Worm (Caenorhabditis elegans) whole organism, late embryonic: ENCODE results near the gene patr-1.
A peak's percentile ranks its signal among the peaks of the same experiment; 100 is the strongest.

Experiments used
- C08G9.2 ChIP-seq: sonication (generic microtip); optimal IDR thresholded peaks from 2 replicates; lab custom pipeline; 2016; ENCODE audit warnings: mild to moderate bottlenecking, missing genetic modification characterization, moderate library complexity, missing compliant biosample characterization
- C38D4.7 ChIP-seq: fragments of 200-800 bp; sonication (Bioruptor generic); optimal IDR thresholded peaks from 2 replicates; lab custom pipeline; 2018; ENCODE audit warnings: mild to moderate bottlenecking, missing genetic modification characterization, moderate library complexity, missing compliant biosample characterization
- K02D7.2 ChIP-seq: sonication (generic microtip); optimal IDR thresholded peaks from 2 replicates; lab custom pipeline; 2017; ENCODE audit warnings: mild to moderate bottlenecking, missing genetic modification characterization, missing compliant biosample characterization
- K09A11.1 ChIP-seq: sonication (generic microtip); optimal IDR thresholded peaks from 2 replicates; lab custom pipeline; 2017; ENCODE audit warnings: antibody characterized with exemption, mild to moderate bottlenecking, missing genetic modification characterization, missing compliant biosample characterization; ENCODE audit not compliant: insufficient read depth
- T23F11.4 ChIP-seq: fragments of 200-800 bp; sonication (Bioruptor generic); optimal IDR thresholded peaks from 2 replicates; lab custom pipeline; 2018; ENCODE audit warnings: mild to moderate bottlenecking, missing genetic modification characterization, missing compliant biosample characterization
- Y22D7AL.16 ChIP-seq: sonication (generic microtip); optimal IDR thresholded peaks from 2 replicates; lab custom pipeline; 2016; ENCODE audit warnings: missing genetic modification characterization, missing compliant biosample characterization
- ahr-1 ChIP-seq: sonication (generic microtip); optimal IDR thresholded peaks from 2 replicates; lab custom pipeline; 2016; ENCODE audit warnings: missing genetic modification characterization, missing compliant biosample characterization
- ceh-18 ChIP-seq: sonication (generic microtip); optimal IDR thresholded peaks from 2 replicates; lab custom pipeline; 2016; ENCODE audit warnings: missing genetic modification characterization, missing compliant biosample characterization
- ceh-19 ChIP-seq: fragments of 200-800 bp; sonication (Bioruptor generic); optimal IDR thresholded peaks from 2 replicates; lab custom pipeline; 2018; ENCODE audit warnings: mild to moderate bottlenecking, missing genetic modification characterization, missing compliant biosample characterization
- ceh-2 ChIP-seq: sonication (generic microtip); optimal IDR thresholded peaks from 2 replicates; lab custom pipeline; 2016; ENCODE audit warnings: missing genotype, missing genetic modification characterization, missing compliant biosample characterization
- ceh-22 ChIP-seq: sonication (generic microtip); optimal IDR thresholded peaks from 2 replicates; lab custom pipeline; 2017; ENCODE audit warnings: missing biosample characterization, missing genetic modification characterization
- ceh-24 ChIP-seq: sonication (generic microtip); optimal IDR thresholded peaks from 2 replicates; lab custom pipeline; 2016; ENCODE audit warnings: mild to moderate bottlenecking, missing genetic modification characterization, missing compliant biosample characterization
- ceh-30 ChIP-seq: fragments of 150-350 bp; optimal IDR thresholded peaks from 2 replicates; lab custom pipeline; 2014; ENCODE audit warnings: missing biosample characterization, missing genetic modification characterization
- ceh-31 ChIP-seq: sonication (generic microtip); optimal IDR thresholded peaks from 2 replicates; lab custom pipeline; 2016; ENCODE audit warnings: missing genetic modification characterization, missing compliant biosample characterization
- ceh-48 ChIP-seq: sonication (generic microtip); optimal IDR thresholded peaks from 2 replicates; lab custom pipeline; 2016; ENCODE audit warnings: missing genetic modification characterization, inconsistent platforms, missing compliant biosample characterization
- ceh-6 ChIP-seq: fragments of 200-800 bp; sonication (Bioruptor generic); optimal IDR thresholded peaks from 2 replicates; lab custom pipeline; 2018; ENCODE audit warnings: mild to moderate bottlenecking, missing genetic modification characterization, missing compliant biosample characterization
- che-1 ChIP-seq: sonication (generic microtip); optimal IDR thresholded peaks from 2 replicates; lab custom pipeline; 2016; ENCODE audit warnings: mild to moderate bottlenecking, missing genetic modification characterization, missing compliant biosample characterization
- dve-1 ChIP-seq: sonication (generic microtip); optimal IDR thresholded peaks from 2 replicates; lab custom pipeline; 2017; ENCODE audit warnings: antibody characterized with exemption, mild to moderate bottlenecking, missing genetic modification characterization, missing compliant biosample characterization
- elt-2 ChIP-seq: sonication (generic microtip); optimal IDR thresholded peaks from 2 replicates; lab custom pipeline; 2016; ENCODE audit warnings: missing genetic modification reagents, missing genetic modification characterization, missing compliant biosample characterization
- fax-1 ChIP-seq: sonication (generic microtip); optimal IDR thresholded peaks from 2 replicates; lab custom pipeline; 2016; ENCODE audit warnings: missing genotype, missing genetic modification characterization, missing compliant biosample characterization
- fkh-10 ChIP-seq: fragments of 150-350 bp; optimal IDR thresholded peaks from 2 replicates; lab custom pipeline; 2014; ENCODE audit warnings: missing biosample characterization, missing genetic modification reagents, missing genetic modification characterization
- fkh-6 ChIP-seq: sonication (generic microtip); optimal IDR thresholded peaks from 2 replicates; lab custom pipeline; 2016; ENCODE audit warnings: missing genetic modification characterization, missing compliant biosample characterization
- hlh-13 ChIP-seq: fragments of 200-800 bp; sonication (Bioruptor generic); optimal IDR thresholded peaks from 2 replicates; lab custom pipeline; 2018; ENCODE audit warnings: mild to moderate bottlenecking, missing genetic modification characterization, missing compliant biosample characterization
- hlh-30 ChIP-seq: sonication (generic microtip); optimal IDR thresholded peaks from 2 replicates; lab custom pipeline; 2017; ENCODE audit warnings: antibody characterized with exemption, missing genetic modification characterization, missing compliant biosample characterization; ENCODE audit not compliant: insufficient read depth
- hlh-6 ChIP-seq: sonication (generic microtip); optimal IDR thresholded peaks from 2 replicates; lab custom pipeline; 2016; ENCODE audit warnings: missing genotype, missing genetic modification characterization, missing compliant biosample characterization
- hlh-8 ChIP-seq: sonication (generic microtip); optimal IDR thresholded peaks from 2 replicates; lab custom pipeline; 2016; ENCODE audit warnings: missing genotype, missing genetic modification characterization, missing compliant biosample characterization
- madf-2 ChIP-seq: sonication (generic microtip); optimal IDR thresholded peaks from 2 replicates; lab custom pipeline; 2017; ENCODE audit warnings: missing genetic modification characterization, missing compliant biosample characterization
- nfya-1 ChIP-seq: sonication (generic microtip); optimal IDR thresholded peaks from 2 replicates; lab custom pipeline; 2017; ENCODE audit warnings: missing genetic modification characterization, mild to moderate bottlenecking, missing compliant biosample characterization, antibody characterized with exemption, moderate library complexity
- nhr-11 ChIP-seq: fragments of 150-350 bp; optimal IDR thresholded peaks from 2 replicates; lab custom pipeline; 2014; ENCODE audit warnings: missing biosample characterization, missing genetic modification characterization
- nhr-232 ChIP-seq: sonication (generic microtip); optimal IDR thresholded peaks from 2 replicates; lab custom pipeline; 2016; ENCODE audit warnings: missing genetic modification characterization, missing compliant biosample characterization
- npax-4 ChIP-seq: sonication (generic microtip); optimal IDR thresholded peaks from 2 replicates; lab custom pipeline; 2016; ENCODE audit warnings: missing genetic modification characterization, missing compliant biosample characterization
- odd-2 ChIP-seq: sonication (generic microtip); optimal IDR thresholded peaks from 2 replicates; lab custom pipeline; 2017; ENCODE audit warnings: antibody characterized with exemption, mild to moderate bottlenecking, missing genetic modification characterization, missing compliant biosample characterization
- pag-3 ChIP-seq: sonication (generic microtip); optimal IDR thresholded peaks from 2 replicates; lab custom pipeline; 2016; ENCODE audit warnings: missing compliant biosample characterization, missing genetic modification characterization, borderline replicate concordance
- pha-2 ChIP-seq: sonication (generic microtip); optimal IDR thresholded peaks from 2 replicates; lab custom pipeline; 2017; ENCODE audit warnings: mild to moderate bottlenecking, missing genetic modification characterization, missing compliant biosample characterization
- pqm-1 ChIP-seq: sonication (generic microtip); optimal IDR thresholded peaks from 2 replicates; lab custom pipeline; 2016; ENCODE audit warnings: missing genetic modification characterization, missing compliant biosample characterization
- pros-1 ChIP-seq: fragments of 150-350 bp; optimal IDR thresholded peaks from 2 replicates; lab custom pipeline; 2014; ENCODE audit warnings: missing biosample characterization, missing genetic modification reagents, missing genetic modification characterization
- ref-2 ChIP-seq: sonication (generic microtip); optimal IDR thresholded peaks from 2 replicates; lab custom pipeline; 2016; ENCODE audit warnings: missing genetic modification characterization, missing compliant biosample characterization
- sox-4 ChIP-seq: sonication (generic microtip); optimal IDR thresholded peaks from 2 replicates; lab custom pipeline; 2017; ENCODE audit warnings: mild to moderate bottlenecking, missing genetic modification characterization, inconsistent platforms, missing compliant biosample characterization
- tbx-7 ChIP-seq: sonication (generic microtip); optimal IDR thresholded peaks from 2 replicates; lab custom pipeline; 2016; ENCODE audit warnings: missing genotype, missing genetic modification characterization, missing compliant biosample characterization
- ttx-3 ChIP-seq: sonication (generic microtip); optimal IDR thresholded peaks from 2 replicates; lab custom pipeline; 2016; ENCODE audit warnings: missing genetic modification reagents, missing genetic modification characterization, missing compliant biosample characterization
- unc-3 ChIP-seq, 2 experiments: fragments of 200-800 bp in 1 of 2; sonication (Bioruptor generic) in 1 of 2; sonication (generic microtip) in 1 of 2; conservative IDR thresholded peaks in 1 of 2; optimal IDR thresholded peaks in 1 of 2; 2 replicates each; pipeline versions ENCODE4 v1.3.6 to Lab custom; 2016 to 2022; ENCODE audit warnings: missing compliant biosample characterization in 2 of 2, missing genetic modification characterization in 2 of 2, missing genetic modification reagents in 1 of 2
- unc-42 ChIP-seq: sonication (generic microtip); optimal IDR thresholded peaks from 2 replicates; lab custom pipeline; 2016; ENCODE audit warnings: missing genotype, missing genetic modification characterization, missing compliant biosample characterization
- unc-55 ChIP-seq: sonication (generic microtip); optimal IDR thresholded peaks from 2 replicates; lab custom pipeline; 2017; ENCODE audit warnings: missing biosample characterization, missing genetic modification reagents, missing genetic modification characterization
- unc-86 ChIP-seq: sonication (generic microtip); optimal IDR thresholded peaks from 2 replicates; lab custom pipeline; 2016; ENCODE audit warnings: missing genetic modification characterization, missing compliant biosample characterization
- zip-5 ChIP-seq: sonication (generic microtip); optimal IDR thresholded peaks from 2 replicates; lab custom pipeline; 2016; ENCODE audit warnings: missing genetic modification characterization, missing compliant biosample characterization

patr-1 gene

ce11 chrII:11749490-11750172 lies 28.1 kb downstream of the patr-1 start (continued):
- TF ChIP-seq ceh-6 (GFP tag; lab: Kevin White, UChicago): peak; percentile 25
- TF ChIP-seq che-1 (tag; lab: Kevin White, UChicago): peak; percentile 4
- TF ChIP-seq hlh-13 (GFP tag; lab: Kevin White, UChicago): no peak
- no peak for TF ChIP-seq madf-2 (tag; lab: Kevin White, UChicago)
- peak; percentile 93 for TF ChIP-seq ceh-48 (tag; lab: Kevin White, UChicago)
- TF ChIP-seq fkh-6 (tag; lab: Kevin White, UChicago): peak; percentile 30
- peak; percentile 84 for TF ChIP-seq unc-42 (tag; lab: Kevin White, UChicago)
- TF ChIP-seq fax-1 (tag; lab: Kevin White, UChicago): peak; percentile 48
- TF ChIP-seq hlh-30 (tag; lab: Kevin White, UChicago): peak; percentile 68
- peak; percentile 35 for TF ChIP-seq elt-2 (tag; lab: Kevin White, UChicago)
- TF ChIP-seq ceh-22 (tag; lab: Kevin White, UChicago): peak; percentile 53
- peak; percentile 5 for TF ChIP-seq T23F11.4
- peak; percentile 44 for TF ChIP-seq unc-86 (tag; lab: Kevin White, UChicago)
- TF ChIP-seq K09A11.1 (tag; lab: Kevin White, UChicago): no peak
- no peak for TF ChIP-seq K02D7.2 (tag; lab: Kevin White, UChicago)
- peak; percentile 94 for TF ChIP-seq ceh-31
- no peak for TF ChIP-seq sox-4 (tag; lab: Kevin White, UChicago)
- no peak for TF ChIP-seq ttx-3 (tag; lab: Kevin White, UChicago)
- peak; percentile 61 for TF ChIP-seq pha-2 (tag; lab: Kevin White, UChicago)
- TF ChIP-seq hlh-6 (tag; lab: Kevin White, UChicago): no peak
- TF ChIP-seq ceh-18: peak; percentile 99
- no peak for TF ChIP-seq pag-3
- peak; percentile 55 for TF ChIP-seq ceh-2 (tag; lab: Kevin White, UChicago)
- TF ChIP-seq ceh-19: peak; percentile 68
- TF ChIP-seq ahr-1 (tag; lab: Kevin White, UChicago): peak; percentile 20
- TF ChIP-seq nhr-11: no peak
- TF ChIP-seq npax-4 (tag; lab: Kevin White, UChicago): no peak
- no peak for TF ChIP-seq odd-2
- TF ChIP-seq hlh-8: peak; percentile 74
- TF ChIP-seq Y22D7AL.16 (tag; lab: Kevin White, UChicago): no peak
- TF ChIP-seq nhr-232: no peak
- TF ChIP-seq unc-55 (GFP tag; lab: Kevin White, UChicago): peak; percentile 80
- no peak for TF ChIP-seq C38D4.7
- no peak for TF ChIP-seq fkh-10 (GFP tag; lab: Kevin White, UChicago)
- TF ChIP-seq pros-1: peak; percentile 69
- peak; percentile 99 for TF ChIP-seq nfya-1
- peak; percentile 89 for TF ChIP-seq ref-2 (tag; lab: Kevin White, UChicago)
- TF ChIP-seq C08G9.2: peak; percentile 55
- TF ChIP-seq unc-3 (GFP tag; conservative IDR thresholded peaks at IDR 0.05; lab: Robert Waterston, UW): no peak
- TF ChIP-seq unc-3 (tag; optimal IDR thresholded peaks at IDR 0.05; lab: Kevin White, UChicago): peak; percentile 70
- TF ChIP-seq dve-1 (tag; lab: Kevin White, UChicago): peak; percentile 77
- TF ChIP-seq ceh-30 (tag; lab: Kevin White, UChicago): peak; percentile 35
- TF ChIP-seq pqm-1 (tag; lab: Kevin White, UChicago): peak; percentile 28
- peak; percentile 1 for TF ChIP-seq zip-5 (tag; lab: Kevin White, UChicago)
- TF ChIP-seq tbx-7 (tag; lab: Kevin White, UChicago): peak; percentile 18
- TF ChIP-seq ceh-24 (tag; lab: Kevin White, UChicago): no peak
